Fruit fly (Drosophila melanogaster): Measurements from ENCODE around the gene CG5435.

The CG5435 gene

DNA sequence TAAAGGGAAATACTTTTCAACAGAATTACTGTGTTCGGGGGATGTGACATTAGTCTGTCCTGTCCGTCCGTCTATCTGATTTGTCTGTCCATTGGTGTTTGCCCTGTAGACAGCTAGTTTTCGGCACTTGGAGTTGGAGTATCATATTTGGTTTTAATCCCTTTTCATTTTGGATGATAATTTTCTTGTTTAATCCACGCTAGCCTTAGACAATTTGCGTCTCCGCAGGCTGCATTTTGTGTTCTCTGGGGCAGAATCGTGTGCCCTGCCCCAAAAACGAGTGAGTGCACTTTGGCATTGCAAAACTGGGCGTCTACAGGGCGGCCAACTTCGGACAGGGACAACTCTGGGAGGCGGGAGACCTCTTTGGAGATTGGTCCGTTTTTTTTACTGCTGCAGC is 25.1 kb upstream of the CG5435 start:
- TF ChIP-seq Pif1B (GFP tag; optimal IDR thresholded peaks at IDR 0.05) (no peak), CG9948 (tag; optimal IDR thresholded peaks at IDR 0.05) (no peak), CG4496 (GFP tag; IDR thresholded peaks at IDR 0.05) (no peak), EcR (GFP tag; optimal IDR thresholded peaks at IDR 0.05) (no peak), CG8301 (tag; optimal IDR thresholded peaks at IDR 0.05) (no peak)

- 0 out of 2 replicates have a peak, but pooled peaks have one; percentile 15 for TF ChIP-seq CG32121 (GFP tag; IDR thresholded peaks at IDR 0.05)
- TF ChIP-seq D1 (tag; optimal IDR thresholded peaks at IDR 0.05), result peak; percentile 61
- TF ChIP-seq CG12605 (GFP tag; IDR thresholded peaks at IDR 0.05), result no peak
These were observed 24.4 kb upstream of the CG5435 start for dm6 chr2L:12455049-12455448.

- TF ChIP-seq Pif1A (GFP tag; optimal IDR thresholded peaks at IDR 0.05), result no peak
These were observed 22.6 kb upstream of the CG5435 start, which contains the start of gene CG5418 for dm6 chr2L:12453192-12453800. CG5418 (minus strand) TSS chr2L:12453242.

dm6 chr2L:12448082-12448621 is 17.5 kb upstream of the CG5435 start, which contains the start of the genes CG5421 and Oatp33Eb:
CG5421 (minus strand) TSS chr2L:12448132.
Oatp33Eb (plus strand) TSS chr2L:12448484.
- TF ChIP-seq CG17806 (tag; optimal IDR thresholded peaks at IDR 0.05) (no peak), CG32121 (GFP tag; IDR thresholded peaks at IDR 0.05) (no peak), CG34367 (tag; optimal IDR thresholded peaks at IDR 0.05) (no peak), Ets98B (GFP tag; IDR thresholded peaks at IDR 0.05) (no peak; the same call in 1 of the 2 replicates), rn (GFP tag; IDR thresholded peaks at IDR 0.05) (no peak), gl (tag; optimal IDR thresholded peaks at IDR 0.05) (no peak), Pif1A (GFP tag; optimal IDR thresholded peaks at IDR 0.05) (no peak), CG10348 (GFP tag; IDR thresholded peaks at IDR 0.05) (no peak), CG12605 (GFP tag; IDR thresholded peaks at IDR 0.05) (no peak), CG14655 (GFP tag; optimal IDR thresholded peaks at IDR 0.05) (no peak), Snoo (tag; optimal IDR thresholded peaks at IDR 0.05) (no peak), CG4496 (GFP tag; IDR thresholded peaks at IDR 0.05) (no peak), CG8159 (tag; optimal IDR thresholded peaks at IDR 0.05) (no peak), EcR (GFP tag; optimal IDR thresholded peaks at IDR 0.05) (no peak), CG13204 (GFP tag; optimal IDR thresholded peaks at IDR 0.05) (no peak), CG15710 (tag; optimal IDR thresholded peaks at IDR 0.05) (no peak), Pif1B (GFP tag; optimal IDR thresholded peaks at IDR 0.05) (no peak), fd96Ca (GFP tag; IDR thresholded peaks at IDR 0.05) (no peak), CG9948 (tag; optimal IDR thresholded peaks at IDR 0.05) (no peak)

- TF ChIP-seq CG4496 (GFP tag; IDR thresholded peaks at IDR 0.05) (no peak), Pif1A (GFP tag; optimal IDR thresholded peaks at IDR 0.05) (no peak), CG10348 (GFP tag; IDR thresholded peaks at IDR 0.05) (no peak), rn (GFP tag; IDR thresholded peaks at IDR 0.05) (no peak), gl (tag; optimal IDR thresholded peaks at IDR 0.05) (no peak), CG34367 (tag; optimal IDR thresholded peaks at IDR 0.05) (no peak), CG8159 (tag; optimal IDR thresholded peaks at IDR 0.05) (no peak), fd96Ca (GFP tag; IDR thresholded peaks at IDR 0.05) (no peak), CG9948 (tag; optimal IDR thresholded peaks at IDR 0.05) (no peak)
These were observed 15.1 kb upstream of the CG5435 start, which contains the start of gene Oatp33Ea for dm6 chr2L:12445743-12446142. Oatp33Ea (minus strand) TSS chr2L:12445924.

DNA sequence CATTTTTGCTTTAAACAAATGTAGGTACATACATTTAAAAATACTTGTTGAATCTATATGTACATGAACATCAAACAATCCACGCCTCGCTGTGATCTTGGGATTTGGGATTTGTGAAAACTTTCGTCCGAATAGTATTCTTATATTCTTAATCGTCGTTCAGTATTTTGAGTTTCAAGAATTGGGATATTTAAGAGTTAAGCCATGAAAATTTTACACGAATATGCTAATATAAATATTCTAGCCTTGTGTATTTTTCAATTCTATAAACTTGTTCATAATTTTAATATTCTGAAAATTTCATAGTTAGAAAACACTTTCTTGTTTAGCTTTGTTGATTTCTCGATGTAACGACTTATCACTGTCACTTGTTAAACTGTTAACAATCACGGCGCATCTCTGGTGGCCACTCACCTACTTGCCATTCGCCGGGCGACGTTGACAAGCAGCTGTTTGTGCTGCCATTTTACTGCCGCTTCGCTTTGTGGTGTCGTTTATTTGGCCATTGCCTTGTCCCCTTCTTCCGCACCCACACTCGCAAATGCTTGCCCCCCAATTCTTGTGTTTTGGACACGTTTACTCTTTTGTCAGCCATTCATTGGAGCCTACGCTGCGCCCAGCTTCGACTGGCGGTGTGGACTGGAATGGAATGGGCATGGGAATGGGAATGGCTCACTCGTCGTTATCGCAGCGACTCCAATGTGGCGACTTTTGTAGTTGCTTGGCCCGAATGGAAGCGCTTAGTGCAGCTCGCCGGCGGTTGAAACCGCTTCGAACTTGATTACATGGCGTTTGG is 5.5 kb upstream of the CG5435 start:
- TF ChIP-seq D1 (tag; optimal IDR thresholded peaks at IDR 0.05) (no peak), gl (tag; optimal IDR thresholded peaks at IDR 0.05) (no peak), Ets98B (GFP tag; IDR thresholded peaks at IDR 0.05) (no peak), CG13204 (GFP tag; optimal IDR thresholded peaks at IDR 0.05) (no peak), CG12605 (GFP tag; IDR thresholded peaks at IDR 0.05) (no peak), CG8301 (tag; optimal IDR thresholded peaks at IDR 0.05) (no peak), fd96Ca (GFP tag; IDR thresholded peaks at IDR 0.05) (0 out of 3 replicates have a peak, but pooled peaks have one; percentile 41), EcR (GFP tag; optimal IDR thresholded peaks at IDR 0.05) (peak; percentile 92), CG4496 (GFP tag; IDR thresholded peaks at IDR 0.05) (no peak), CG32121 (GFP tag; IDR thresholded peaks at IDR 0.05) (no peak), Pif1B (GFP tag; optimal IDR thresholded peaks at IDR 0.05) (no peak), CG8159 (tag; optimal IDR thresholded peaks at IDR 0.05) (no peak), CG14655 (GFP tag; optimal IDR thresholded peaks at IDR 0.05) (no peak), Snoo (tag; optimal IDR thresholded peaks at IDR 0.05) (no peak)

dm6 chr2L:12435428-12435827 is 4.7 kb upstream of the CG5435 start:
- TF ChIP-seq rn (GFP tag; IDR thresholded peaks at IDR 0.05) (no peak), EcR (GFP tag; optimal IDR thresholded peaks at IDR 0.05) (peak; percentile 76)
